Worm (Caenorhabditis elegans): Measurements from ENCODE around the gene Y54G2A.48.
"Not testable (repeated sequence)": the region's sequence is repeated elsewhere in the genome, so short reads cannot be mapped to it uniquely, and the experiment has no call there.

Gene Y54G2A.48

DNA sequence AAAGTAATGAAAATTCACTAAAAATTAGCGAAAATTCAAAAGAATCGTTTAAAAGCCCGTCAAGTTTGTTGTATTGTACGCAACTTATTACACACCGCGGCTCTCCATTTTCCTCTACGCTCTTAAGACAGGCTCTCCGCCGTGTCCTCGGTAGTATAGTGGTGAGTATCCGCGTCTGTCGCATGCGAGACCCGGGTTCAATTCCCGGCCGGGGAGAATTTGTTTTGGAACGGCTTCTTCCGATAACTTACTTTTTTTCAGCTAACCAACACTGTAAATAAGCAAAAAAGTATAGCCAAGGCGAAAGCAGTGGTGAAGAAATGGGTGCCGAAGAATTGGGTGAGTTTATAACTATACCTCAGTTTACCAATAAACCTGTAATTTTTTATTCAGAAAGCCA, 30.3 kb downstream of the Y54G2A.48 start (continued):
- TF ChIP-seq snpc-1.1 (tag; optimal IDR thresholded peaks at IDR 0.05; ENCODE audit: insufficient read depth) (no peak), nhr-90 (tag; optimal IDR thresholded peaks at IDR 0.05) (peak; percentile 63), T07F8.4 (tag; optimal IDR thresholded peaks at IDR 0.05) (peak; percentile 40), nfya-1 (tag; optimal IDR thresholded peaks at IDR 0.05; ENCODE audit: borderline replicate concordance, insufficient read depth) (no peak), lsl-1 (GFP tag; optimal IDR thresholded peaks at IDR 0.05) (peak; percentile 9), bed-2 (GFP tag; IDR thresholded peaks at IDR 0.05) (no peak), Y67H2A.10 (GFP tag; conservative IDR thresholded peaks at IDR 0.05) (no peak), nhr-120 (GFP tag; IDR thresholded peaks at IDR 0.05) (no peak), madf-6 (GFP tag; IDR thresholded peaks at IDR 0.05) (peak; percentile 58; the same call in 1 of the 2 replicates), F55B11.4 (tag; optimal IDR thresholded peaks at IDR 0.05; ENCODE audit: borderline replicate concordance, insufficient read depth) (no peak), dpff-1 (tag; optimal IDR thresholded peaks at IDR 0.05) (no peak), lin-40 (tag; optimal IDR thresholded peaks at IDR 0.05) (no peak), mes-4 (tag; optimal IDR thresholded peaks at IDR 0.05) (no peak), unc-62 (GFP tag; optimal IDR thresholded peaks at IDR 0.05) (no peak), F39B2.1 (GFP tag; IDR thresholded peaks at IDR 0.05) (no peak), Y53F4B.3 (GFP tag; IDR thresholded peaks at IDR 0.05) (no peak), rec-8 (tag; optimal IDR thresholded peaks at IDR 0.05) (no peak), chd-7 (tag; optimal IDR thresholded peaks at IDR 0.05) (peak; percentile 22), Y95B8A.8 (GFP tag; IDR thresholded peaks at IDR 0.05) (no peak)

DNA sequence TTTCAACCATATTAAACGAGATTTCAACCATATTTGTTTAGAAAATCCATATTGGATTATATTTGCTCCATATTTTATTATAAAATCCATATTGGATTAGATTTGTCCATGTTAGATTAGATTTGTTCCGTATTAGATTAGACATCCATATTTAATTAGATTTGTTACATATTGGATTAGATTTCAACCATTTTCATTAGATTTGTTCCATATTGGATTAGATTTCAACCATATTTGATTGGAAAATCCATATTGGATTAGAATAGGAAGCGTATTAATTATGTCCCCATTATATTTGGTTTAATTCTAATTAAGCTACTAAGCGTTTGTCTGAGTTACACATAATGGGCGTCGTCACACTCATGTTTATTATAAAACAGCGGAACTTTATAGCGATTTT, 30.9 kb downstream of the Y54G2A.48 start, which contains the start of gene Y54G2A.44:
Y54G2A.44 (plus strand) TSS at position 301 of the 400 bp plus-strand sequence.
- not testable (repeated sequence) for TF ChIP-seq Y56A3A.18 (GFP tag; IDR thresholded peaks at IDR 0.05); ztf-25 (GFP tag; IDR thresholded peaks at IDR 0.05); snpc-4 (GFP tag; optimal IDR thresholded peaks at IDR 0.05); snpc-4 (tag; optimal IDR thresholded peaks at IDR 0.05)

DNA sequence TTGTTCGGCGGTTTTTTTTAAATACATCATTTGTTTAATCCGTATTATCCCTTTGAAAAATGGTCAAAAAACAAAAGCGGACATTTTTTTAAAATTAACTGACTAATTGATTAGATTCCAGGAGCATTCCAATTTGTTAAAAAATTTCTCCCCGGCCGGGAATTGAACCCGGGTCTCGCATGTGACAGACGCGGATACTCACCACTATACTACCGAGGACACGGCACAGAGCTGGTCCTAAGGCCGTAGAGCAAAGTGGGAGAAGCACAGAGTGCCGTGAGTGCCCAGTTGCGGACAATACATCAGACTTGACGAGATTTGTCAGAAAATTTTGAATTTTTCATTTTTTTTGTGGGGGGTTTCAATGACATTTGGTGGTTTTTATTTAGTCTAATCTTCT, 31.5 kb downstream of the Y54G2A.48 start:
- TF ChIP-seq snpc-1.3 (tag; optimal IDR thresholded peaks at IDR 0.05; ENCODE audit: insufficient read depth), result peak; percentile 62
- no peak for TF ChIP-seq nhr-27 (tag; optimal IDR thresholded peaks at IDR 0.05)
- no peak for TF ChIP-seq unc-130 (GFP tag; optimal IDR thresholded peaks at IDR 0.05)
- no peak for TF ChIP-seq F10E7.11 (tag; optimal IDR thresholded peaks at IDR 0.05)
- peak; percentile 63 for TF ChIP-seq madf-6 (GFP tag; IDR thresholded peaks at IDR 0.05)
- peak; percentile 26; the same call in 1 of the 2 replicates for TF ChIP-seq egrh-3 (GFP tag; IDR thresholded peaks at IDR 0.05)
- peak; percentile 67 for TF ChIP-seq hmg-1.2 (GFP tag; IDR thresholded peaks at IDR 0.05)
- TF ChIP-seq F22D6.2 (tag; optimal IDR thresholded peaks at IDR 0.05), result no peak
- TF ChIP-seq nhr-90 (tag; optimal IDR thresholded peaks at IDR 0.05), result peak; percentile 71
- TF ChIP-seq lag-1 (GFP tag; IDR thresholded peaks at IDR 0.05), result no peak
- no peak for TF ChIP-seq madf-10 (tag; optimal IDR thresholded peaks at IDR 0.05)
- TF ChIP-seq B0035.1 (tag; optimal IDR thresholded peaks at IDR 0.05), result no peak
- peak; percentile 56 for TF ChIP-seq mxl-1 (tag; optimal IDR thresholded peaks at IDR 0.05)
- TF ChIP-seq ztf-6 (GFP tag; IDR thresholded peaks at IDR 0.05), result no peak
- no peak for TF ChIP-seq sea-2 (GFP tag; IDR thresholded peaks at IDR 0.05)
- peak; percentile 77 for TF ChIP-seq D2030.7 (GFP tag; IDR thresholded peaks at IDR 0.05)
- no peak for TF ChIP-seq attf-6 (GFP tag; IDR thresholded peaks at IDR 0.05)
- peak; percentile 49; the same call in 1 of the 2 replicates for TF ChIP-seq mcd-1 (GFP tag; IDR thresholded peaks at IDR 0.05)
- no peak for TF ChIP-seq bed-1 (GFP tag; IDR thresholded peaks at IDR 0.05)
- no peak for TF ChIP-seq ceh-91 (GFP tag; IDR thresholded peaks at IDR 0.05)
- TF ChIP-seq lin-54 (GFP tag; optimal IDR thresholded peaks at IDR 0.05), result peak; percentile 29
- no peak for TF ChIP-seq efl-1 (GFP tag; optimal IDR thresholded peaks at IDR 0.05)
- TF ChIP-seq B0336.3 (GFP tag; IDR thresholded peaks at IDR 0.05), result no peak
- TF ChIP-seq akir-1 (GFP tag; optimal IDR thresholded peaks at IDR 0.05), result no peak
- TF ChIP-seq snpc-3.4 (tag; optimal IDR thresholded peaks at IDR 0.05), result peak; percentile 80
